Worm (Caenorhabditis elegans): Measurements from ENCODE around the gene F36G9.3.
A peak's percentile ranks its signal among the peaks of the same experiment; 100 is the strongest.

F36G9.3 gene

DNA sequence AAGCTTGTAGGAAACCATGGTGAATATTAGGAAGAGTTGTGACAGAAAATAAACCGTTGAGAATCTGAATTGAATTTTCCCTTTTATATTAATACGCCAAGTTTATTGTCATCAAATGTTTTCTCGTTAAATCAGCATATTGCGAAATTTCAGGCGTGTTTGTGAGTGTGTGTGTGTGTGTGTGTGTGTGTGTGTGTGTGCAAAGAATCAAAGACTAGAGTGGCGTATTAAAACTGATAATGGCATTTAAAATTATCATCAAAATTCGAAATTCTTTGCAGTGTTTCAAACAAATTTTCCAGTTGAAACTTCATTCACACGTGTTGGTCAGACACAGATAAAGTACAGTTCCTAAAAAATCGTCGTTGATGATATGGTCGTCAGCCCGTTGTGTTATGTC is 41.3 kb upstream of the F36G9.3 start, which contains the start of gene gst-38:
Gene gst-38, minus strand, starts transcription at position 152 of the 400 bp plus-strand sequence.
- no peak for TF ChIP-seq ZK546.5 (tag; optimal IDR thresholded peaks at IDR 0.05)
- TF ChIP-seq nhr-129 (tag; optimal IDR thresholded peaks at IDR 0.05): no peak
- no peak for TF ChIP-seq nhr-12 (tag; optimal IDR thresholded peaks at IDR 0.05)
- no peak for TF ChIP-seq zag-1 (tag; optimal IDR thresholded peaks at IDR 0.05)
- no peak for TF ChIP-seq nhr-77 (tag; optimal IDR thresholded peaks at IDR 0.05)
- TF ChIP-seq elt-3 (tag; optimal IDR thresholded peaks at IDR 0.05): no peak
- no peak for TF ChIP-seq nhr-6 (tag; optimal IDR thresholded peaks at IDR 0.05)
- no peak for TF ChIP-seq ceh-82 (tag; optimal IDR thresholded peaks at IDR 0.05)
- no peak for TF ChIP-seq nhr-25 (tag; optimal IDR thresholded peaks at IDR 0.05)
- no peak for TF ChIP-seq elt-1 (tag; optimal IDR thresholded peaks at IDR 0.05)
- no peak for TF ChIP-seq ceh-16 (tag; optimal IDR thresholded peaks at IDR 0.05)
- no peak for TF ChIP-seq ama-1 (optimal IDR thresholded peaks at IDR 0.05)
- TF ChIP-seq aly-2 (tag; optimal IDR thresholded peaks at IDR 0.05): no peak
- TF ChIP-seq unc-55 (GFP tag; optimal IDR thresholded peaks at IDR 0.05): no peak
- no peak for TF ChIP-seq ztf-4 (tag; optimal IDR thresholded peaks at IDR 0.05)
- TF ChIP-seq sma-9 (GFP tag; optimal IDR thresholded peaks at IDR 0.05): peak; percentile 57
- TF ChIP-seq sma-9 (tag; optimal IDR thresholded peaks at IDR 0.05): no peak
- TF ChIP-seq fos-1 (tag; optimal IDR thresholded peaks at IDR 0.05): peak; percentile 63
- TF ChIP-seq crh-2 (tag; optimal IDR thresholded peaks at IDR 0.05): peak; percentile 30
- TF ChIP-seq peb-1 (tag; optimal IDR thresholded peaks at IDR 0.05): no peak
- TF ChIP-seq ztf-11 (tag; optimal IDR thresholded peaks at IDR 0.05): no peak
- no peak for TF ChIP-seq lsy-2 (tag; optimal IDR thresholded peaks at IDR 0.05)
- no peak for TF ChIP-seq lin-11 (tag; optimal IDR thresholded peaks at IDR 0.05)
- TF ChIP-seq R02D3.7 (tag; optimal IDR thresholded peaks at IDR 0.05): no peak

DNA sequence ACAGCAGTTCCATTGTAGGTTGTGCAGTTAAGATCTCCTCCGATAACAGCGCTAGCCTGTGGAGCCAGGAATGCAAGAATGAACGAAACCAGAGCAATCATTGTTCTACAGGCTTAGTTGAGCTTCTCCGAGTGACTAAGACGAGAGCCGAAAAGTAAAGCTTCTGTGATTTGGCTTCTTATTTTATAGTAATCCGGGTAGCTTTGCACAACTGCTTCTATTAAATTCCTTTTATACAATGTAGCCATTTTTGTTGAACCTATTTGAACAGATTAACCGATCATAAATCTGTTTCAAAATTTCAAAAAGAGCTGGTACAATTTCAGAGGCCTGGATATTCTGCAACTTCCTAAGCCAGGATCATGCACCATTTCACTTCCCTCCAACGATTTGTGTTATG is 39.7 kb upstream of the F36G9.3 start, which contains the start of gene F35E8.9:
Gene F35E8.9, minus strand, starts transcription at position 101 of the 400 bp plus-strand sequence.
- TF ChIP-seq elt-3 (tag; optimal IDR thresholded peaks at IDR 0.05): no peak
- no peak for TF ChIP-seq skn-1 (tag; optimal IDR thresholded peaks at IDR 0.05)
- no peak for TF ChIP-seq nhr-12 (tag; optimal IDR thresholded peaks at IDR 0.05)
- no peak for TF ChIP-seq ztf-4 (tag; optimal IDR thresholded peaks at IDR 0.05)
- no peak for TF ChIP-seq nhr-25 (tag; optimal IDR thresholded peaks at IDR 0.05)
- TF ChIP-seq snpc-4 (tag; optimal IDR thresholded peaks at IDR 0.05): no peak
- TF ChIP-seq nhr-23 (tag; optimal IDR thresholded peaks at IDR 0.05): no peak
- no peak for TF ChIP-seq lin-13 (GFP tag; optimal IDR thresholded peaks at IDR 0.05)
- TF ChIP-seq nhr-11 (tag; optimal IDR thresholded peaks at IDR 0.05): no peak
- no peak for TF ChIP-seq nhr-10 (tag; optimal IDR thresholded peaks at IDR 0.05)
- TF ChIP-seq ceh-16 (tag; optimal IDR thresholded peaks at IDR 0.05): no peak
- TF ChIP-seq gmeb-1 (tag; optimal IDR thresholded peaks at IDR 0.05): no peak
- no peak for TF ChIP-seq zag-1 (tag; optimal IDR thresholded peaks at IDR 0.05)
- no peak for TF ChIP-seq lsy-2 (tag; optimal IDR thresholded peaks at IDR 0.05)
- no peak for TF ChIP-seq mab-5 (tag; optimal IDR thresholded peaks at IDR 0.05)
- TF ChIP-seq ztf-11 (tag; optimal IDR thresholded peaks at IDR 0.05): no peak
- no peak for TF ChIP-seq crh-2 (tag; optimal IDR thresholded peaks at IDR 0.05)
- no peak for TF ChIP-seq F13H6.1 (tag; optimal IDR thresholded peaks at IDR 0.05)
- TF ChIP-seq unc-55 (GFP tag; optimal IDR thresholded peaks at IDR 0.05): no peak
- no peak for TF ChIP-seq dmd-4 (tag; optimal IDR thresholded peaks at IDR 0.05)

DNA sequence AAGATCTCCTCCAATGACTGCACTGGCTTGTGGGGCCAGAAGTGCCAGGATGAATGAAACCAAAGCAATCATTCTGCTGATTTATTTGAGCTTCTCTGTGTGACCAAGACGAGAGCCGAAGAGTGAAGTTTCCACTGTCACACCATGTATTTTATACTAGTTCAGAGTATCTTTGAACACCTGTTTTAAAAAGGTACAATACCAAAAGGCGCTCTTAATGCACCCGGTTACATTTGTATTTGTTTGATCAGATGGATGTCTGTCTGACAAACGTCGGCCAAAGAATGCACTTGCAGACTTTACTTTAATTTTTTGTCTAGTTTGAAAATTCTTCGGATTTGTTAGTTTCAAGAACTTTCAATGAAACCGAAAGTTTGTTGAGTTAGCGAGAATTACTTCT is 36.9 kb upstream of the F36G9.3 start, which contains the start of gene F35E8.10:
Gene F35E8.10, minus strand, starts transcription at position 101 of the 400 bp plus-strand sequence.
- TF ChIP-seq blmp-1 (tag; optimal IDR thresholded peaks at IDR 0.05; ENCODE audit: insufficient read depth) (no peak), ceh-16 (tag; optimal IDR thresholded peaks at IDR 0.05) (no peak), R02D3.7 (tag; optimal IDR thresholded peaks at IDR 0.05) (no peak), nhr-237 (tag; optimal IDR thresholded peaks at IDR 0.05) (no peak), sma-3 (GFP tag; optimal IDR thresholded peaks at IDR 0.05) (no peak), Y55F3AM.14 (GFP tag; optimal IDR thresholded peaks at IDR 0.05) (no peak), dmd-4 (tag; optimal IDR thresholded peaks at IDR 0.05) (no peak), nhr-21 (tag; optimal IDR thresholded peaks at IDR 0.05) (no peak), ztf-4 (tag; optimal IDR thresholded peaks at IDR 0.05) (no peak), ZK546.5 (tag; optimal IDR thresholded peaks at IDR 0.05) (no peak), nhr-25 (tag; optimal IDR thresholded peaks at IDR 0.05) (no peak)

ce11 chrV:15921102-15921501 is 36.1 kb upstream of the F36G9.3 start, which contains the start of gene cdr-1:
Gene cdr-1, plus strand, starts transcription at chrV:15921309.
- TF ChIP-seq nhr-25 (tag; optimal IDR thresholded peaks at IDR 0.05) (no peak), skn-1 (tag; optimal IDR thresholded peaks at IDR 0.05) (no peak), crh-2 (tag; optimal IDR thresholded peaks at IDR 0.05) (no peak), unc-55 (GFP tag; optimal IDR thresholded peaks at IDR 0.05) (no peak), nhr-11 (tag; optimal IDR thresholded peaks at IDR 0.05) (no peak), nhr-12 (tag; optimal IDR thresholded peaks at IDR 0.05) (no peak), gmeb-1 (tag; optimal IDR thresholded peaks at IDR 0.05) (no peak), ztf-1 (GFP tag; conservative IDR thresholded peaks at IDR 0.05) (no peak), lsy-2 (tag; optimal IDR thresholded peaks at IDR 0.05) (no peak), sma-3 (GFP tag; optimal IDR thresholded peaks at IDR 0.05) (no peak), lin-13 (GFP tag; optimal IDR thresholded peaks at IDR 0.05) (no peak), snpc-4 (tag; optimal IDR thresholded peaks at IDR 0.05) (no peak)
